Worm (Caenorhabditis elegans): ENCODE results near the gene F49F1.18.

F49F1.18 gene

ce11 chrIV:4093087-4093486, 47.1 kb downstream of the F49F1.18 start (continued):
- no peak for TF ChIP-seq snpc-3.4 (tag; optimal IDR thresholded peaks at IDR 0.05)
- TF ChIP-seq zfh-2 (GFP tag; conservative IDR thresholded peaks at IDR 0.05): peak; percentile 95
- peak; percentile 65 for TF ChIP-seq ZK185.1 (tag; optimal IDR thresholded peaks at IDR 0.05; ENCODE audit: poor library complexity, severe bottlenecking)
- TF ChIP-seq dox-1 (GFP tag; IDR thresholded peaks at IDR 0.05): no peak
- peak; percentile 41 for TF ChIP-seq ceh-27 (GFP tag; optimal IDR thresholded peaks at IDR 0.05)
- TF ChIP-seq nhr-120 (GFP tag; IDR thresholded peaks at IDR 0.05): no peak
- TF ChIP-seq F52B5.7 (tag; optimal IDR thresholded peaks at IDR 0.05): no peak
- peak; percentile 48 for TF ChIP-seq nhr-80 (tag; optimal IDR thresholded peaks at IDR 0.05)
- TF ChIP-seq nhr-90 (tag; optimal IDR thresholded peaks at IDR 0.05): peak; percentile 3
- no peak for TF ChIP-seq nfya-2 (GFP tag; IDR thresholded peaks at IDR 0.05)
- TF ChIP-seq somi-1 (GFP tag; optimal IDR thresholded peaks at IDR 0.05): peak; percentile 44
- no peak for TF ChIP-seq zim-3 (tag; optimal IDR thresholded peaks at IDR 0.05)
- no peak for TF ChIP-seq F37B4.10 (GFP tag; IDR thresholded peaks at IDR 0.05)
- no peak for TF ChIP-seq bed-1 (GFP tag; IDR thresholded peaks at IDR 0.05)
- peak; percentile 19 for TF ChIP-seq ztf-26 (tag; optimal IDR thresholded peaks at IDR 0.05)
- TF ChIP-seq repo-1 (tag; optimal IDR thresholded peaks at IDR 0.05): no peak
- no peak for TF ChIP-seq madf-10 (tag; optimal IDR thresholded peaks at IDR 0.05)
- peak; percentile 42; the same call in 1 of the 2 replicates for TF ChIP-seq C06A6.2 (GFP tag; conservative IDR thresholded peaks at IDR 0.05)
- TF ChIP-seq hmg-1.2 (GFP tag; IDR thresholded peaks at IDR 0.05): peak; percentile 92
- TF ChIP-seq T07F8.4 (tag; optimal IDR thresholded peaks at IDR 0.05): no peak
- no peak for TF ChIP-seq tlf-1 (GFP tag; optimal IDR thresholded peaks at IDR 0.05)
